Worm (Caenorhabditis elegans): Measurements from ENCODE around the gene F38H4.5.
A peak's percentile ranks its signal among the peaks of the same experiment; 100 is the strongest.

The F38H4.5 gene

DNA sequence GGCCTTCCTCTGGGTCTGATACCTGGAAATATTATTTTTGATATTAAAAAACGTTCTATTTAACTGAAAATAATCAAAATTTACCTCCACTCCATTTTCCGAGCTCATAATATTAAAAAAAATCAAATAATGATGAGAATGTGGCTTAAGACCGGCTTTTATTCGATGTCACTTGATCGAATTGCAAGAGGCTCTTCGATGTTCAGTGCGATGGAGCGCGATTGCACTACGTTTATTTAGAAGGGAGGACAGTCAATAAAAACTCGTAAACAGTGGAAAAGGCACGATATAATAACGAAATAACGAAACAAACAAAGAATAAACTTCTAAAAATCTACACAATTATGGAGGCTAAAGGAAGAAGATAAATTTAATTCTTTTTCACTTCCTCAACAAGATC is 2.8 kb downstream of the F38H4.5 start, which contains the start of gene tag-30 (continued):
- TF ChIP-seq lin-14 (GFP tag; optimal IDR thresholded peaks at IDR 0.05), result peak; percentile 81
- peak; percentile 13 for TF ChIP-seq F16B12.6 (tag; optimal IDR thresholded peaks at IDR 0.05)
- peak; percentile 54 for TF ChIP-seq ama-1 (optimal IDR thresholded peaks at IDR 0.05)
- peak; percentile 37 for TF ChIP-seq tbx-2 (tag; optimal IDR thresholded peaks at IDR 0.05)
- TF ChIP-seq unc-130 (tag; optimal IDR thresholded peaks at IDR 0.05), result peak; percentile 32
- TF ChIP-seq fkh-10 (GFP tag; optimal IDR thresholded peaks at IDR 0.05), result no peak
- peak; percentile 46 for TF ChIP-seq nhr-20 (tag; optimal IDR thresholded peaks at IDR 0.05)
- TF ChIP-seq lin-35 (GFP tag; optimal IDR thresholded peaks at IDR 0.05), result peak; percentile 53 to 77
- TF ChIP-seq C16A3.4 (tag; optimal IDR thresholded peaks at IDR 0.05), result peak; percentile 67
- TF ChIP-seq lin-15B (tag; optimal IDR thresholded peaks at IDR 0.05), result peak; percentile 39

DNA sequence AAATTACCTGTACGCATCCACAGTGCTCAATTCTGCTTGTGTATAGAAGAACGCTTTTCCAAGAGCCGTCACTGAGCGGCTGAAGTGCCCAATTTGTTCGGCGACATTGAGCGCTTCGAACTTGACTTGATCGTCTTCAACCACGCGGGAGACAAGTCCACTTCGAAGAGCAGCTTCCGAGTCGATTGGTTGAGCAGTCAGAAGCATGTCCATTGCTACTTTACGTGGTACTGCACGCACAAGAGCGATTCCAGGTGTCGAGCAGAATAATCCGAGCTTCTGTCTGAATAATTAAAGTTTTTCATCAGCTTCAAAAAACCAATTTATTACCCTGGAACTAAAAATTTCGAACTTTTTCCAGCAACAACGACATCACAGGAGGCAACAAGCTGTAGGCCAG is 3.4 kb downstream of the F38H4.5 start:
- TF ChIP-seq nhr-12 (tag; optimal IDR thresholded peaks at IDR 0.05), result no peak
- TF ChIP-seq tlp-1 (tag; optimal IDR thresholded peaks at IDR 0.05), result no peak
- no peak for TF ChIP-seq isw-1 (GFP tag; IDR thresholded peaks at IDR 0.05)
- no peak for TF ChIP-seq tbx-2 (tag; optimal IDR thresholded peaks at IDR 0.05)
- no peak for TF ChIP-seq lsy-2 (tag; optimal IDR thresholded peaks at IDR 0.05)
- TF ChIP-seq zag-1 (tag; optimal IDR thresholded peaks at IDR 0.05), result no peak
- no peak for TF ChIP-seq lin-14 (GFP tag; optimal IDR thresholded peaks at IDR 0.05)
- TF ChIP-seq lin-15B (tag; optimal IDR thresholded peaks at IDR 0.05), result no peak
- TF ChIP-seq xbp-1 (tag; optimal IDR thresholded peaks at IDR 0.05), result no peak
- TF ChIP-seq lin-13 (GFP tag; optimal IDR thresholded peaks at IDR 0.05), result no peak

DNA sequence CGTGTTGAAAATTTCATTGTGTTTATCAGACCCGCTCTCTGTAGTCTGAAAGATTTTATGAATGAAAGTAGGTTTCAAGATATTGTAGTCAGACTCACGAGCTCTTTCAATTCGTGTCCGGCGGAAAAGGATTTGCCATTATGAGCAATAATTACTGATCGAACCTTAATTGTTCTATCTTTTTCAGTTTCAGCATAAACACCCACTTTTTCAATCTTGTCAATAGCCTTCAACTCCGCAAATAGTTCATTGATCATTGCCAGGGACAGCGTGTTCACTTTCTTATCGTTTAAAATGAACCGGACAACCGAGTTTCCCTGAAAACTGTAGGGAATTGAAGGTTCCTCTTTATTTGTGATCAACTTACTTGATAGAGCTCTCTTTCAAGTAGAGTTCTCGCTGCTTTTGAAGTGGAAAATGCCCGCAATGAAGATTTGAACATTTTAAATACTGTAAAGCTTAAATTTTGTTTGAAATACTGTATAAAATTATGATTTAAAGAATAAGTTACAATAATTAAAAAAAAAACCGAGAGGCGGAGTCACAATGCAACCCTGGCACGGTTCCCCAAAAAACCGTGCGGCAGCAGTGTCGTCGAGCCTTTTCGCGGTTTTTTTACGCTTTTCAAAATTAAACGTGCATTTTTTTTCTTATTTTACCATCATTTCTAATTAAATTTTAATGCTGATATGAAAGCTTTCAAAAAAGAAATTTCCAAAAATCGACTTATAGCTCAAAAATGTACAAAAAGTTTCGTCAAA is 4.1 kb downstream of the F38H4.5 start, which contains the start of gene ech-2:
TSS of gene ech-2 (minus strand) at position 452 of the 761 bp plus-strand sequence.
- TF ChIP-seq efl-1 (optimal IDR thresholded peaks at IDR 0.05) (peak; percentile 34), efl-1 (GFP tag; optimal IDR thresholded peaks at IDR 0.05 in 1 of 2) (peak; percentile 33 to 93), elt-3 (tag; optimal IDR thresholded peaks at IDR 0.05) (peak in 1 of 6 experiments; percentile 20), tbx-2 (tag; optimal IDR thresholded peaks at IDR 0.05) (no peak), C16A3.4 (tag; optimal IDR thresholded peaks at IDR 0.05) (peak; percentile 28), nhr-71 (tag; optimal IDR thresholded peaks at IDR 0.05) (peak; percentile 0), lin-39 (tag; optimal IDR thresholded peaks at IDR 0.05) (no peak), lsy-2 (tag; optimal IDR thresholded peaks at IDR 0.05) (peak; percentile 39 to 40), dpl-1 (GFP tag; optimal IDR thresholded peaks at IDR 0.05) (peak; percentile 27 to 46 (median 33)), ztf-11 (tag; optimal IDR thresholded peaks at IDR 0.05) (no peak), nhr-47 (tag; optimal IDR thresholded peaks at IDR 0.05) (peak; percentile 31), blmp-1 (tag; optimal IDR thresholded peaks at IDR 0.05) (peak; percentile 41), snu-23 (GFP tag; optimal IDR thresholded peaks at IDR 0.05) (peak; percentile 12), ceh-90 (tag; optimal IDR thresholded peaks at IDR 0.05) (peak; percentile 7), sup-37 (GFP tag; optimal IDR thresholded peaks at IDR 0.05) (no peak), ceh-82 (tag; optimal IDR thresholded peaks at IDR 0.05) (peak in 1 of 3 experiments; percentile 20), hlh-17 (GFP tag; optimal IDR thresholded peaks at IDR 0.05; ENCODE audit: borderline replicate concordance) (no peak), swsn-7 (tag; optimal IDR thresholded peaks at IDR 0.05) (peak; percentile 9), lin-14 (GFP tag; optimal IDR thresholded peaks at IDR 0.05) (peak; percentile 1), lin-35 (GFP tag; optimal IDR thresholded peaks at IDR 0.05) (peak; percentile 17 to 48), nhr-90 (tag; optimal IDR thresholded peaks at IDR 0.05; ENCODE audit: poor library complexity) (peak; percentile 10)

DNA sequence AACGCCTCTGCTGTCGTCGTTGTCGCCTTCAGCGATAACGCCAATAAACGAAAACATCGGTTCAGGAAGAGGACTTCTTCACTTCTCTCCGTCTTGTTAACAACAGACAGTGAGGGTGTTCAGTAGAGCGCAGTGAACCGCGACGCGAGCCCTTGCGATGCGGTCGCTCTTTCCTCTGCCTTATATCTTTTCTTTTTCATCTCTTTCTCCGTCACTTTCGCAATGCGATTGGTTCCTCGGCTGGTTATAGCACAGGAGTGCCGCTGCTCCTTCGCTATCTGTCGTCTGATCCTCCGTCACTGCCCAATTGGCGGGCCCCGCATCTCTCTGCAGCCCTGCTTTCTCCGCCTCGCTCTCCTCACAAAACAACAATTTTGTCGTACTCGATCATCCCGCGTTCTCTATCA is 5.2 kb downstream of the F38H4.5 start:
- TF ChIP-seq pqm-1 (tag; optimal IDR thresholded peaks at IDR 0.05), result no peak
- peak; percentile 44 for TF ChIP-seq lin-13 (GFP tag; optimal IDR thresholded peaks at IDR 0.05)
- no peak for TF ChIP-seq ets-5 (GFP tag; IDR thresholded peaks at IDR 0.05)
- TF ChIP-seq elt-3 (tag; optimal IDR thresholded peaks at IDR 0.05), result no peak
- TF ChIP-seq hlh-4 (tag; optimal IDR thresholded peaks at IDR 0.05), result no peak
- peak; percentile 78 for TF ChIP-seq snu-23 (GFP tag; optimal IDR thresholded peaks at IDR 0.05)
- TF ChIP-seq ama-1 (optimal IDR thresholded peaks at IDR 0.05), result no peak
- no peak for TF ChIP-seq efl-3 (GFP tag; optimal IDR thresholded peaks at IDR 0.05)
- TF ChIP-seq fos-1 (tag; optimal IDR thresholded peaks at IDR 0.05), result peak; percentile 38
- peak; percentile 71 for TF ChIP-seq mep-1 (tag; optimal IDR thresholded peaks at IDR 0.05)
- no peak for TF ChIP-seq unc-98 (GFP tag; IDR thresholded peaks at IDR 0.05)
- TF ChIP-seq nhr-71 (tag; optimal IDR thresholded peaks at IDR 0.05), result peak; percentile 83
- TF ChIP-seq dsc-1 (tag; optimal IDR thresholded peaks at IDR 0.05), result peak; percentile 71
- TF ChIP-seq xbp-1 (tag; optimal IDR thresholded peaks at IDR 0.05), result peak; percentile 62
- peak; percentile 64 for TF ChIP-seq isw-1 (GFP tag; IDR thresholded peaks at IDR 0.05)
- TF ChIP-seq mef-2 (tag; optimal IDR thresholded peaks at IDR 0.05), result peak; percentile 50
- no peak for TF ChIP-seq sptf-1 (tag; optimal IDR thresholded peaks at IDR 0.05)
- peak; percentile 51 for TF ChIP-seq egl-13 (tag; optimal IDR thresholded peaks at IDR 0.05)
- peak; percentile 84 for TF ChIP-seq fkh-10 (GFP tag; optimal IDR thresholded peaks at IDR 0.05)
- no peak for TF ChIP-seq hlh-17 (GFP tag; optimal IDR thresholded peaks at IDR 0.05; ENCODE audit: borderline replicate concordance)
- TF ChIP-seq vab-15 (tag; optimal IDR thresholded peaks at IDR 0.05), result no peak

Measured in whole organism, L1 larva.